Worm (Caenorhabditis elegans) whole organism, L4 larva: ENCODE measurements around the gene tlk-1.
"Not testable (repeated sequence)": the region's sequence is repeated elsewhere in the genome, so short reads cannot be mapped to it uniquely, and the experiment has no call there.

Experiments
- F26F4.8 ChIP-seq: fragments of 200-800 bp; sonication (Bioruptor generic); conservative IDR thresholded peaks from 2 replicates; pipeline ENCODE4 v1.3.6; 2022; ENCODE audit warnings: missing genetic modification characterization, missing compliant biosample characterization
- Y105C5A.15 ChIP-seq: fragments of 200-800 bp; sonication (Bioruptor generic); IDR thresholded peaks from 2 replicates; pipeline ENCODE4 v1.3.6; 2022; ENCODE audit warnings: missing genetic modification characterization, missing compliant biosample characterization
- Y5F2A.4 ChIP-seq: fragments of 200-800 bp; sonication (Bioruptor generic); optimal IDR thresholded peaks from 2 replicates; lab custom pipeline; 2018; ENCODE audit warnings: mild to moderate bottlenecking, missing genetic modification characterization, missing compliant biosample characterization
- Y75B8A.6 ChIP-seq: fragments of 200-800 bp; sonication (Bioruptor generic); IDR thresholded peaks from 2 replicates; pipeline ENCODE4 v1.3.6; 2022; ENCODE audit warnings: missing genetic modification reagents, missing genetic modification characterization, missing compliant biosample characterization
- ZK546.5 ChIP-seq, 2 experiments: sonication (generic microtip); optimal IDR thresholded peaks; 2 replicates each; lab custom pipeline; 2017; ENCODE audit warnings: missing biosample characterization in 2 of 2, missing genetic modification characterization in 2 of 2
- ceh-20 ChIP-seq: fragments of 200-800 bp; sonication (Bioruptor generic); IDR thresholded peaks from 2 replicates; pipeline ENCODE4 v1.3.6; 2022; ENCODE audit warnings: missing genetic modification reagents, missing genetic modification characterization, missing compliant biosample characterization
- ceh-32 ChIP-seq: sonication (generic microtip); optimal IDR thresholded peaks from 2 replicates; lab custom pipeline; 2016; ENCODE audit warnings: mild to moderate bottlenecking, missing genetic modification characterization, missing compliant biosample characterization; ENCODE audit not compliant: poor library complexity
- ces-1 ChIP-seq: fragments of 150-350 bp; sonication (generic microtip); optimal IDR thresholded peaks from 4 replicates; lab custom pipeline; 2014; ENCODE audit warnings: missing biosample characterization, missing genetic modification reagents, missing genetic modification characterization
- ctbp-1 ChIP-seq: fragments of 200-800 bp; sonication (Bioruptor generic); IDR thresholded peaks from 2 replicates; pipeline ENCODE4 v1.3.6; 2022; ENCODE audit warnings: missing genetic modification reagents, missing genetic modification characterization, missing compliant biosample characterization
- daf-16 ChIP-seq, 3 experiments: sonication (generic microtip); optimal IDR thresholded peaks; 2 replicates each; lab custom pipeline; 2016 to 2017; ENCODE audit warnings: missing genetic modification characterization in 3 of 3, missing genetic modification reagents in 3 of 3, mild to moderate bottlenecking in 2 of 3, missing compliant biosample characterization in 2 of 3, missing biosample characterization in 1 of 3, moderate library complexity in 1 of 3
- dmd-8 ChIP-seq: fragments of 200-800 bp; sonication (Bioruptor generic); IDR thresholded peaks from 2 replicates; pipeline ENCODE4 v1.3.6; 2022; ENCODE audit warnings: missing genetic modification characterization, missing compliant biosample characterization
- dpl-1 ChIP-seq: fragments of 150-350 bp; optimal IDR thresholded peaks from 2 replicates; lab custom pipeline; 2014; ENCODE audit warnings: missing biosample characterization, missing genetic modification reagents, missing genetic modification characterization
- duxl-1 ChIP-seq: sonication (generic microtip); optimal IDR thresholded peaks from 2 replicates; lab custom pipeline; 2016; ENCODE audit warnings: mild to moderate bottlenecking, missing genetic modification characterization, moderate library complexity, missing compliant biosample characterization; ENCODE audit not compliant: poor library complexity
- dve-1 ChIP-seq: sonication (generic microtip); optimal IDR thresholded peaks from 2 replicates; lab custom pipeline; 2017; ENCODE audit warnings: antibody characterized with exemption, mild to moderate bottlenecking, missing genetic modification characterization, missing compliant biosample characterization; ENCODE audit not compliant: insufficient read depth
- egl-27 ChIP-seq: sonication (generic microtip); optimal IDR thresholded peaks from 3 replicates; lab custom pipeline; 2017; ENCODE audit warnings: missing biosample characterization, missing genetic modification reagents, missing genetic modification characterization
- fkh-10 ChIP-seq: fragments of 150-350 bp; optimal IDR thresholded peaks from 2 replicates; lab custom pipeline; 2014; ENCODE audit warnings: missing biosample characterization, missing genetic modification reagents, missing genetic modification characterization
- gei-8 ChIP-seq: fragments of 200-800 bp; sonication (Bioruptor generic); optimal IDR thresholded peaks from 2 replicates; lab custom pipeline; 2018; ENCODE audit warnings: mild to moderate bottlenecking, missing genetic modification characterization, missing compliant biosample characterization
- hif-1 ChIP-seq, 2 experiments: sonication (generic microtip); optimal IDR thresholded peaks; 2 replicates each; lab custom pipeline; 2016 to 2017; ENCODE audit warnings: missing compliant biosample characterization in 2 of 2, missing genetic modification characterization in 2 of 2, missing genetic modification reagents in 2 of 2, missing genotype in 2 of 2, mild to moderate bottlenecking in 1 of 2
- hlh-11 ChIP-seq: fragments of 200-800 bp; sonication (Bioruptor generic); optimal IDR thresholded peaks from 2 replicates; lab custom pipeline; 2018; ENCODE audit warnings: mild to moderate bottlenecking, missing genetic modification characterization, missing compliant biosample characterization
- hmg-1.1 ChIP-seq: fragments of 200-800 bp; sonication (Bioruptor generic); IDR thresholded peaks from 2 replicates; pipeline ENCODE4 v1.3.6; 2022; ENCODE audit warnings: missing genetic modification reagents, missing genetic modification characterization, missing compliant biosample characterization
- lin-29 ChIP-seq: fragments of 200-800 bp; sonication (Bioruptor generic); IDR thresholded peaks from 2 replicates; pipeline ENCODE4 v1.3.6; 2022; ENCODE audit warnings: missing genetic modification reagents, missing genetic modification characterization, missing compliant biosample characterization
- madf-9 ChIP-seq: fragments of 200-800 bp; sonication (Bioruptor generic); conservative IDR thresholded peaks from 2 replicates; pipeline ENCODE4 v1.3.6; 2022; ENCODE audit warnings: missing genetic modification reagents, missing genetic modification characterization, missing compliant biosample characterization
- mep-1 ChIP-seq: fragments of 150-350 bp; sonication (generic microtip); optimal IDR thresholded peaks from 3 replicates; lab custom pipeline; 2014; ENCODE audit warnings: missing biosample characterization, missing genetic modification characterization
- nhr-10 ChIP-seq: fragments of 150-350 bp; optimal IDR thresholded peaks from 2 replicates; lab custom pipeline; 2014; ENCODE audit warnings: missing biosample characterization, missing genetic modification characterization
- nhr-11 ChIP-seq: fragments of 150-350 bp; optimal IDR thresholded peaks from 2 replicates; lab custom pipeline; 2014; ENCODE audit warnings: missing biosample characterization, missing genetic modification characterization
- nhr-41 ChIP-seq: fragments of 200-800 bp; sonication (Bioruptor generic); IDR thresholded peaks from 2 replicates; pipeline ENCODE4 v1.3.6; 2022; ENCODE audit warnings: missing genetic modification reagents, missing genetic modification characterization, missing compliant biosample characterization
- nhr-77 ChIP-seq: fragments of 150-350 bp; optimal IDR thresholded peaks from 2 replicates; lab custom pipeline; 2014; ENCODE audit warnings: missing biosample characterization, missing genetic modification characterization
- pha-4 ChIP-seq, 2 experiments: fragments of 150-350 bp in 1 of 2; fragments of 200-800 bp in 1 of 2; sonication (Bioruptor generic) in 1 of 2; IDR thresholded peaks in 1 of 2; optimal IDR thresholded peaks in 1 of 2; 2 replicates each; pipeline versions ENCODE4 v1.3.6 to Lab custom; 2014 to 2022; ENCODE audit warnings: missing genetic modification characterization in 2 of 2, missing genetic modification reagents in 2 of 2, missing biosample characterization in 1 of 2, missing compliant biosample characterization in 1 of 2
- pqm-1 ChIP-seq: sonication (generic microtip); optimal IDR thresholded peaks from 2 replicates; lab custom pipeline; 2017; ENCODE audit warnings: missing biosample characterization, missing genetic modification characterization
- rbr-2 ChIP-seq: sonication (generic microtip); optimal IDR thresholded peaks from 2 replicates; lab custom pipeline; 2016; ENCODE audit warnings: missing genotype, missing genetic modification characterization, missing compliant biosample characterization
- saeg-2 ChIP-seq: fragments of 200-800 bp; sonication (Bioruptor generic); IDR thresholded peaks from 2 replicates; pipeline ENCODE4 v1.3.6; 2022; ENCODE audit warnings: missing genetic modification reagents, missing genetic modification characterization, missing compliant biosample characterization
- sdz-12 ChIP-seq: fragments of 200-800 bp; sonication (Bioruptor generic); optimal IDR thresholded peaks from 2 replicates; lab custom pipeline; 2018; ENCODE audit warnings: mild to moderate bottlenecking, missing genetic modification characterization, missing compliant biosample characterization
- spr-1 ChIP-seq: sonication (generic microtip); optimal IDR thresholded peaks from 2 replicates; lab custom pipeline; 2016; ENCODE audit warnings: mild to moderate bottlenecking, missing genetic modification characterization, missing compliant biosample characterization
- unc-130 ChIP-seq: sonication (generic microtip); optimal IDR thresholded peaks from 2 replicates; lab custom pipeline; 2016; ENCODE audit warnings: missing genetic modification reagents, missing genetic modification characterization, missing compliant biosample characterization
- unc-39 ChIP-seq: sonication (generic microtip); optimal IDR thresholded peaks from 2 replicates; lab custom pipeline; 2017; ENCODE audit warnings: missing biosample characterization, missing genetic modification characterization
- unc-62 ChIP-seq, 3 experiments: fragments of 150-350 bp in 1 of 3; sonication (generic microtip); optimal IDR thresholded peaks in 2 of 3; peaks in 1 of 3; 1 replicate in 1 of 3; 2 replicates in 2 of 3; lab custom pipeline; 2014 to 2017; ENCODE audit warnings: missing biosample characterization in 3 of 3, missing genetic modification characterization in 3 of 3, missing genetic modification reagents in 3 of 3, missing genotype in 1 of 3
- zfp-3 ChIP-seq: fragments of 200-800 bp; sonication (Bioruptor generic); conservative IDR thresholded peaks from 2 replicates; pipeline ENCODE4 v1.3.6; 2022; ENCODE audit warnings: missing genetic modification reagents, missing genetic modification characterization, missing compliant biosample characterization
- zip-2 ChIP-seq: fragments of 150-350 bp; optimal IDR thresholded peaks from 2 replicates; lab custom pipeline; 2014; ENCODE audit warnings: missing biosample characterization, missing genetic modification characterization

tlk-1 gene

DNA sequence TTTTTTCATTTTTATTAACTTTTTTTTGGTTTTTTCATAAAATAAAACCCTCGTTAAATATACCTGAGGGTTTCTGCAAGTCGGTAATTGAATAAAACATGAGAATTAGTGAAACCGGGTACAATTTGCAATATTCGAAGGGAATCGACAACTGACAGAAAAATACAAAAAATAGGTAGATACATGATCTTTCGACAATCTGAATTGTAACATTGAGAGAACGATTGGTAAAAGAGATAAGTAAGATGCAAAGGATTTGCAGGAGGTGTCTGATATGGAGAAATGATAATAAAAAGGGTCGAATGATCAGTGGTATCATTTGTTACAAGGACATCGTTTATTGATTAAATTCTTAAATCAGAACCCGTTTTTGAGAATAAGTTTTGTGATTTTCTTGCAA lies 20.9 kb upstream of the tlk-1 start, which contains the start of gene ugt-60:
ugt-60 (minus strand) TSS at position 233 of the 400 bp plus-strand sequence.
- no peak for TF ChIP-seq madf-9 (GFP tag; lab: Robert Waterston, UW)
- TF ChIP-seq unc-62 (GFP tag; optimal IDR thresholded peaks at IDR 0.05 in 1 of 2; lab: Kevin White, UChicago), result peak in 1 of 2 experiments; percentile 55
- TF ChIP-seq unc-62 (tag; optimal IDR thresholded peaks at IDR 0.05; lab: Kevin White, UChicago), result no peak
- no peak for TF ChIP-seq fkh-10

ce11 chrIII:9681206-9681605 lies 18.5 kb upstream of the tlk-1 start, which contains the start of gene C07A9.13:
TSS of gene C07A9.13 (minus strand) at chrIII:9681306.
- peak in 1 of 2 experiments; percentile 11 for TF ChIP-seq unc-62 (GFP tag; optimal IDR thresholded peaks at IDR 0.05 in 1 of 2; lab: Kevin White, UChicago)
- TF ChIP-seq unc-62 (tag; optimal IDR thresholded peaks at IDR 0.05; lab: Kevin White, UChicago), result not testable (repeated sequence)

ce11 chrIII:9682729-9683128 lies 16.9 kb upstream of the tlk-1 start, which contains the start of gene C07A9.5:
TSS of gene C07A9.5 (minus strand) at chrIII:9682829.
- not testable (repeated sequence) for TF ChIP-seq unc-39 (tag; lab: Kevin White, UChicago); ceh-20 (GFP tag; lab: Robert Waterston, UW); egl-27 (tag; lab: Kevin White, UChicago)

DNA sequence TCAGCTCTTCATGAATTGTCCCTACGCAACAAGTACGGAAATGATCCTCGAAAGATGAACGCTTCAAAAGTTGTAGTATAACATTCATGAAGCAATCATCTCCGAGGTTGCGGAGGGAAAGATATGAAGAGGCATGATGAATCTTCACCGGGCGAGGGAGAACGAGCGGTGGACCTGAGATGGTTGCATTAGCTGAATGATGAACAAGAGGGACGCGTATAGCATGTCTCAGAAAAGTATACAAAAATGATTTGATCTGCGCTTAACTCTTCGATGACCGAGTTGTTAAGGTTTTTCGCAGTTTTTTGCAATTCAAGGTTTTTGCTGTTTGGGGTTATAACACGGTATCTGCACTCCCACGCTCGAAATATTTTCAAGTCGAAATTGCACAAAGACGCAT lies 13.7 kb upstream of the tlk-1 start, which contains the start of gene C07A9.10:
C07A9.10 (minus strand) TSS at position 101 of the 400 bp plus-strand sequence.
- TF ChIP-seq dmd-8 (GFP tag; lab: Robert Waterston, UW), result no peak
- TF ChIP-seq saeg-2 (GFP tag; lab: Robert Waterston, UW), result no peak
- no peak for TF ChIP-seq hlh-11 (tag; lab: Kevin White, UChicago)
- no peak for TF ChIP-seq pqm-1 (tag; lab: Kevin White, UChicago)
- TF ChIP-seq egl-27 (tag; lab: Kevin White, UChicago), result no peak
- no peak for TF ChIP-seq gei-8 (GFP tag; lab: Kevin White, UChicago)

DNA sequence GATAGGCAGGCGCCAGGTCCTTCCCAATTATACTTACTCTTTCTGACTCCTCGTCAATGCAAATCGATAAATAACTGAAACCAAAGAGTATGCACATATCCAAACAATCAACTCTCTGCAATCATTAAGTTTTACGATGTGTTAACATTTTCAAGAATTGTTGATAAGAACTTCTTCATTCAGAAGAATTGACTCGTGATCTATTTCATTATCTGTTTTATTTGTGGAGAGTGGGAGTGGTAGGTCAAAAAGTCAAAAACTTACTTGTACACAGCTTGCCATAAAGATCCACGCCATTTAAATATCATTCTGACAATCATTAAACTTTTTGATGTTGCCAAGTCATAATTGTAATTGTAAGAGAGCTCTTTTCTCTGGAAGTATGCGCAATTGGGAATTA lies 10.3 kb upstream of the tlk-1 start:
- TF ChIP-seq lin-29 (GFP tag; lab: Robert Waterston, UW) (no peak), dpl-1 (GFP tag; lab: Kevin White, UChicago) (no peak), unc-130 (no peak), ceh-32 (no peak), unc-62 (GFP tag; optimal IDR thresholded peaks at IDR 0.05 in 1 of 2; lab: Kevin White, UChicago) (no peak), unc-62 (tag; optimal IDR thresholded peaks at IDR 0.05; lab: Kevin White, UChicago) (no peak), spr-1 (no peak), dve-1 (tag; lab: Kevin White, UChicago) (peak; percentile 86), nhr-41 (GFP tag; lab: Robert Waterston, UW) (no peak), Y5F2A.4 (GFP tag; lab: Kevin White, UChicago) (no peak), hif-1 (tag; optimal IDR thresholded peaks at IDR 0.05; lab: Kevin White, UChicago) (no peak), sdz-12 (GFP tag; lab: Kevin White, UChicago) (no peak), duxl-1 (tag; lab: Kevin White, UChicago) (no peak), pha-4 (GFP tag; IDR thresholded peaks at IDR 0.05; lab: Robert Waterston, UW) (no peak), pha-4 (tag; optimal IDR thresholded peaks at IDR 0.05; lab: Kevin White, UChicago) (no peak), hmg-1.1 (GFP tag; lab: Robert Waterston, UW) (no peak), nhr-11 (no peak), ces-1 (GFP tag; lab: Kevin White, UChicago) (no peak), Y75B8A.6 (no peak), egl-27 (tag; lab: Kevin White, UChicago) (no peak), daf-16 (GFP tag; optimal IDR thresholded peaks at IDR 0.05; lab: Kevin White, UChicago) (no peak), daf-16 (tag; optimal IDR thresholded peaks at IDR 0.05; lab: Kevin White, UChicago) (peak; percentile 96), ctbp-1 (GFP tag; lab: Robert Waterston, UW) (no peak), mep-1 (tag; lab: Kevin White, UChicago) (no peak), ceh-20 (GFP tag; lab: Robert Waterston, UW) (no peak), F26F4.8 (GFP tag; lab: Robert Waterston, UW) (no peak), hlh-11 (tag; lab: Kevin White, UChicago) (peak; percentile 6), zfp-3 (GFP tag; lab: Robert Waterston, UW) (no peak), Y105C5A.15 (GFP tag; lab: Robert Waterston, UW) (no peak), pqm-1 (tag; lab: Kevin White, UChicago) (peak; percentile 44), rbr-2 (tag; lab: Kevin White, UChicago) (no peak), ZK546.5 (tag; optimal IDR thresholded peaks at IDR 0.05; lab: Kevin White, UChicago) (no peak), nhr-10 (tag; lab: Kevin White, UChicago) (no peak), zip-2 (no peak), nhr-77 (no peak)
